Worm (Caenorhabditis elegans) whole organism, L2 larva: ENCODE results near the gene ccpp-6.
A peak's percentile ranks its signal among the peaks of the same experiment; 100 is the strongest.

Experiments
- ama-1 ChIP-seq: fragments of 150-350 bp; optimal IDR thresholded peaks from 2 replicates; lab custom pipeline; 2018; ENCODE audit warnings: inconsistent platforms
- ceh-82 ChIP-seq: fragments of 150-350 bp; optimal IDR thresholded peaks from 2 replicates; lab custom pipeline; 2014; ENCODE audit warnings: missing biosample characterization, missing genetic modification characterization
- dmd-4 ChIP-seq: sonication (generic microtip); optimal IDR thresholded peaks from 2 replicates; lab custom pipeline; 2017; ENCODE audit warnings: missing biosample characterization, missing genetic modification characterization
- egl-27 ChIP-seq: sonication (generic microtip); optimal IDR thresholded peaks from 3 replicates; lab custom pipeline; 2017; ENCODE audit warnings: missing biosample characterization, missing genetic modification reagents, missing genetic modification characterization
- gmeb-1 ChIP-seq: fragments of 150-350 bp; optimal IDR thresholded peaks from 2 replicates; lab custom pipeline; 2014; ENCODE audit warnings: missing biosample characterization, missing genetic modification characterization
- lin-13 ChIP-seq: fragments of 150-350 bp; optimal IDR thresholded peaks from 2 replicates; lab custom pipeline; 2014; ENCODE audit warnings: missing biosample characterization, missing genetic modification reagents, missing genetic modification characterization
- lin-39 ChIP-seq: fragments of 150-350 bp; optimal IDR thresholded peaks from 2 replicates; lab custom pipeline; 2014; ENCODE audit warnings: missing biosample characterization, missing genetic modification reagents, missing genetic modification characterization
- mdl-1 ChIP-seq, 2 experiments: fragments of 150-350 bp in 1 of 2; sonication (generic microtip) in 1 of 2; optimal IDR thresholded peaks; 2 replicates each; lab custom pipeline; 2017; ENCODE audit warnings: missing biosample characterization in 2 of 2, missing genetic modification characterization in 2 of 2
- nhr-11 ChIP-seq: fragments of 150-350 bp; optimal IDR thresholded peaks from 2 replicates; lab custom pipeline; 2014; ENCODE audit warnings: missing biosample characterization, missing genetic modification characterization
- snpc-4 ChIP-seq: fragments of 150-350 bp; optimal IDR thresholded peaks from 2 replicates; lab custom pipeline; 2014; ENCODE audit warnings: missing biosample characterization, missing genetic modification characterization
- zag-1 ChIP-seq: fragments of 150-350 bp; optimal IDR thresholded peaks from 2 replicates; lab custom pipeline; 2014; ENCODE audit warnings: missing biosample characterization, missing genetic modification characterization
- ztf-11 ChIP-seq: sonication (generic microtip); optimal IDR thresholded peaks from 2 replicates; lab custom pipeline; 2017; ENCODE audit warnings: missing biosample characterization, missing genetic modification characterization

DNA sequence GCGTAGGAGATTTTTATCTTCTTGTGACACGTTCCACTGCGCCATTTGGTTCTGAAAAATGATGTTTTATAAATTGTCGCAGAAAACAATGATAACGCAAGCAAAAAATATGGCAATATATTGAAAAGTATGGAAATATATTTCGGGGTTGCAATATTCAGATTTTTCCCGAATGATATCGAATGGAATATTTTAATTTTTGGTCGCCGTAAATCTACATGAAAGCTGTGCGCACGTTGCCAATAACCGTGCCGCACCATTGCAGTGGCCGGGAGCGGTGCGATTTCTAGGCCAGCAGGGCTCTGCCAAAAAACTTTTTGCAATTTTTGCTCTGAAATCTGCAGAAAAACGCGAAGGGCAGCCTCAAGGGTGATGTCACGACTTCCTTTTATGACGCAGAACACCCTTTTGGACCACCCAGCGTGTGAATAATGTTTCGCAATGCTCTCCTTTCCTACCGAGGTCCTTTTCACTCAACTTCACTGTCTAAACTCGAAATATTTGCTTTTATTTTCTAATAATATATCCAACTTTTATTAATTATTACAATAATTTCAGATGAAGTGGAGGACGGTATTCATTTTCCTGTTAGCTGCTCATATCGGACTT is 28.9 kb downstream of the ccpp-6 start, which contains the start of the genes F09E5.11 and bmy-1:
- TF ChIP-seq ama-1 (lab: Kevin White, UChicago) (no peak), dmd-4 (tag; lab: Kevin White, UChicago) (no peak), egl-27 (tag; lab: Kevin White, UChicago) (no peak), zag-1 (peak; percentile 72), lin-13 (peak; percentile 86), ceh-82 (peak; percentile 43), nhr-11 (no peak), lin-39 (tag; lab: Kevin White, UChicago) (no peak), gmeb-1 (peak; percentile 83), ztf-11 (tag; lab: Kevin White, UChicago) (no peak), mdl-1 (tag; optimal IDR thresholded peaks at IDR 0.05; lab: Kevin White, UChicago) (peak in 1 of 2 experiments; percentile 51), snpc-4 (tag; lab: Kevin White, UChicago) (peak; percentile 54)
